Worm (Caenorhabditis elegans): ENCODE data around the gene C16C8.18.

DNA sequence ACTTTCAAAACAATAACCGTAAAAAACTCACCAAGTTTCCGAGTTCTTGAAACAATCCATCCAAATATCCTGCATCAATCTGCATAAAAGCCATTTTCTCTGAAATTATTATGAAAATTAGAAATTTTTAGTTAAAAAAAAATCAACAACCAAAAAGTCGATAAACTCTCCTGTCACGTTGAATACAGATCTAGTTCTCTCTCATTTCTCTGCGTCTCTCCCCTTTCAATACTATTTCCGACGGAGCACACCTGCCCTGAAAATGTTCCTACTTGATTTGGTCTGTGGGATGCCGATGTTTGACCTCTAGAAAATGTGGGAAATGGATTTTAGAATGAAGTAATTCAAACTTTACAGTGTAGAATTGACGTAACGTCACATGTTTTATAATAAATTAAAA lies 42.0 kb upstream of the C16C8.18 start, which contains the start of gene T06D4.6:
- TF ChIP-seq snpc-1.3 (tag; optimal IDR thresholded peaks at IDR 0.05; ENCODE audit: insufficient read depth) = no peak
- no peak for TF ChIP-seq gei-17 (GFP tag; optimal IDR thresholded peaks at IDR 0.05)
- no peak for TF ChIP-seq ama-1 (optimal IDR thresholded peaks at IDR 0.05)
- TF ChIP-seq ama-1 (GFP tag; optimal IDR thresholded peaks at IDR 0.05) = no peak
- TF ChIP-seq ztf-28 (GFP tag; IDR thresholded peaks at IDR 0.05) = no peak
- TF ChIP-seq aptf-3 (GFP tag; IDR thresholded peaks at IDR 0.05) = no peak
